Worm (Caenorhabditis elegans) whole organism, L1 larva: Measurements from ENCODE around the gene aakb-1.

Experiments
- blmp-1 ChIP-seq: fragments of 150-350 bp; optimal IDR thresholded peaks from 2 replicates; lab custom pipeline; 2014; ENCODE audit warnings: missing biosample characterization, missing genetic modification characterization
- ces-1 ChIP-seq: fragments of 150-350 bp; optimal IDR thresholded peaks from 2 replicates; lab custom pipeline; 2014; ENCODE audit warnings: missing biosample characterization, missing genetic modification reagents, missing genetic modification characterization
- nhr-12 ChIP-seq: sonication (generic microtip); optimal IDR thresholded peaks from 2 replicates; lab custom pipeline; 2017; ENCODE audit warnings: missing biosample characterization, missing genetic modification characterization
- nhr-76 ChIP-seq: sonication (generic microtip); optimal IDR thresholded peaks from 2 replicates; lab custom pipeline; 2017; ENCODE audit warnings: missing biosample characterization, missing genetic modification characterization

DNA sequence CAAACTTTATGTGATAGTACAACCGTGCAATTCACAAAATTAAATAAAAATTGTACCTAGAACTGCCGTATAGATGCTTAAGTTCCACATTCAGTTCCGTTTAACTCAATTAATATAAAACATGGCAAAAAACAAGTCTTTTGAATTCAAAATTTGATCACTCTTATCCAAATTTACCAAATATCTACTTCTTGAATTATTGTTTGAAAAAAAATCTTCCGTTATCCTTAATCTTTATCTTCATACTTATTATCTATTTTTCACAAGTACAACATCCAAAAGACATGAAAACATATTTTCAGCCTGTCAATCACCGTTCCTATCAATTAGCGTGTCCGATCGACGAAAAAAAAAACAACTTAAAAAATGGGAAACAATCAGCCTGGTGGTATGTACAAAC lies at the start of gene aakb-1:
- no peak for TF ChIP-seq blmp-1 (tag; lab: Kevin White, UChicago)
- no peak for TF ChIP-seq nhr-12 (tag; lab: Kevin White, UChicago)
- no peak for TF ChIP-seq nhr-76 (tag; lab: Kevin White, UChicago)
- TF ChIP-seq ces-1, result no peak
